Fruit fly (Drosophila melanogaster) whole organism, embryonic: ENCODE measurements around the gene CG42579.

ENCODE experiments used
- Atf-2 ChIP-seq: fragments of 200-800 bp; sonication (Bioruptor generic); optimal IDR thresholded peaks from 2 replicates; lab custom pipeline; 2016; ENCODE audit warnings: missing biosample characterization, missing genetic modification characterization
- CG1024 ChIP-seq: fragments of 200-800 bp; sonication (Bioruptor generic); IDR thresholded peaks from 2 replicates; pipeline ENCODE4 v1.3.6; 2022; ENCODE audit warnings: missing biosample characterization, missing genetic modification characterization
- CG10979 ChIP-seq: fragments of 200-800 bp; sonication (Bioruptor generic); optimal IDR thresholded peaks from 2 replicates; lab custom pipeline; 2018; ENCODE audit warnings: missing biosample characterization, mild to moderate bottlenecking, missing genetic modification characterization, moderate library complexity
- CG11247 ChIP-seq: fragments of 200-800 bp; sonication (Bioruptor generic); IDR thresholded peaks from 2 replicates; pipeline ENCODE4 v1.3.6; 2022; ENCODE audit warnings: missing biosample characterization, missing genetic modification characterization
- CG13894 ChIP-seq: fragments of 200-800 bp; sonication (Bioruptor generic); optimal IDR thresholded peaks from 3 replicates; lab custom pipeline; 2018; ENCODE audit warnings: missing biosample characterization, mild to moderate bottlenecking, missing genetic modification characterization, moderate library complexity
- CG14014 ChIP-seq: fragments of 200-800 bp; sonication (Bioruptor generic); IDR thresholded peaks from 2 replicates; pipeline ENCODE4 v1.3.6; 2022; ENCODE audit warnings: missing biosample characterization, missing genetic modification characterization
- CG14710 ChIP-seq: fragments of 200-800 bp; sonication (Bioruptor generic); optimal IDR thresholded peaks from 3 replicates; lab custom pipeline; 2019; ENCODE audit warnings: missing biosample characterization, mild to moderate bottlenecking, missing genetic modification characterization, moderate library complexity
- CG16813 ChIP-seq: fragments of 200-800 bp; sonication (Bioruptor generic); IDR thresholded peaks from 3 replicates; pipeline ENCODE4 v1.3.6; 2022; ENCODE audit warnings: missing biosample characterization, missing genetic modification characterization; ENCODE audit not compliant: partially characterized antibody
- CG1792 ChIP-seq: fragments of 200-800 bp; sonication (Bioruptor generic); optimal IDR thresholded peaks from 2 replicates; lab custom pipeline; 2016; ENCODE audit warnings: missing biosample characterization, missing genetic modification characterization
- CG18599 ChIP-seq: fragments of 200-800 bp; sonication (Bioruptor generic); optimal IDR thresholded peaks from 3 replicates; lab custom pipeline; 2017; ENCODE audit warnings: missing biosample characterization, missing genetic modification characterization, mild to moderate bottlenecking, moderate library complexity, missing genetic modification reagents
- CG2129 ChIP-seq: fragments of 200-800 bp; sonication (Bioruptor generic); IDR thresholded peaks from 2 replicates; pipeline ENCODE4 v1.3.6; 2022; ENCODE audit warnings: missing biosample characterization, missing genetic modification characterization; ENCODE audit not compliant: partially characterized antibody
- CG2712 ChIP-seq: fragments of 200-800 bp; optimal IDR thresholded peaks from 3 replicates; lab custom pipeline; 2019; ENCODE audit warnings: missing biosample characterization, mild to moderate bottlenecking, missing genetic modification characterization, moderate library complexity
- CG31441 ChIP-seq: fragments of 200-800 bp; sonication (Bioruptor generic); IDR thresholded peaks from 2 replicates; pipeline ENCODE4 v1.3.6; 2022; ENCODE audit warnings: missing biosample characterization, missing genetic modification characterization
- CG3847 ChIP-seq: fragments of 200-800 bp; sonication (Bioruptor generic); IDR thresholded peaks from 2 replicates; pipeline ENCODE4 v1.3.6; 2022; ENCODE audit warnings: missing biosample characterization, missing genetic modification characterization
- CG42726 ChIP-seq: fragments of 200-800 bp; sonication (Bioruptor generic); IDR thresholded peaks from 2 replicates; pipeline ENCODE4 v1.3.6; 2022; ENCODE audit warnings: missing biosample characterization, missing genetic modification characterization; ENCODE audit not compliant: partially characterized antibody
- CG7556 ChIP-seq: fragments of 200-800 bp; sonication (Bioruptor generic); optimal IDR thresholded peaks from 2 replicates; lab custom pipeline; 2017; ENCODE audit warnings: missing biosample characterization, mild to moderate bottlenecking, missing genetic modification characterization
- CG8281 ChIP-seq: fragments of 200-800 bp; sonication (Bioruptor generic); optimal IDR thresholded peaks from 2 replicates; lab custom pipeline; 2018; ENCODE audit warnings: missing biosample characterization, mild to moderate bottlenecking, missing genetic modification characterization, moderate library complexity
- CG8924 ChIP-seq: fragments of 200-800 bp; optimal IDR thresholded peaks from 3 replicates; lab custom pipeline; 2019; ENCODE audit warnings: missing biosample characterization, mild to moderate bottlenecking, missing genetic modification characterization, moderate library complexity
- CG9437 ChIP-seq: fragments of 200-800 bp; sonication (Bioruptor generic); optimal IDR thresholded peaks from 2 replicates; lab custom pipeline; 2018; ENCODE audit warnings: missing biosample characterization, mild to moderate bottlenecking, missing genetic modification characterization
- CG9727 ChIP-seq: fragments of 200-800 bp; sonication (Bioruptor generic); optimal IDR thresholded peaks from 3 replicates; lab custom pipeline; 2017; ENCODE audit warnings: missing biosample characterization, mild to moderate bottlenecking, missing genetic modification characterization
- Chrac-16 ChIP-seq: fragments of 200-800 bp; sonication (Bioruptor generic); optimal IDR thresholded peaks from 3 replicates; lab custom pipeline; 2016; ENCODE audit warnings: missing biosample characterization, missing genetic modification characterization
- Doc2 ChIP-seq: fragments of 200-800 bp; sonication (Bioruptor generic); IDR thresholded peaks from 2 replicates; pipeline ENCODE4 v1.3.6; 2022; ENCODE audit warnings: missing biosample characterization, missing genetic modification characterization
- H15 ChIP-seq: fragments of 200-800 bp; sonication (Bioruptor generic); IDR thresholded peaks from 3 replicates; pipeline ENCODE4 v1.3.6; 2022; ENCODE audit warnings: missing biosample characterization, missing genetic modification characterization
- Hey ChIP-seq: fragments of 200-800 bp; sonication (Bioruptor generic); optimal IDR thresholded peaks from 3 replicates; lab custom pipeline; 2018; ENCODE audit warnings: missing biosample characterization, mild to moderate bottlenecking, missing genetic modification characterization
- HmgZ ChIP-seq: fragments of 200-800 bp; sonication (Bioruptor generic); optimal IDR thresholded peaks from 2 replicates; lab custom pipeline; 2018; ENCODE audit warnings: missing biosample characterization, mild to moderate bottlenecking, missing genetic modification characterization
- Myb ChIP-seq: fragments of 200-800 bp; sonication (Bioruptor generic); optimal IDR thresholded peaks from 2 replicates; lab custom pipeline; 2016; ENCODE audit warnings: missing biosample characterization, missing genetic modification characterization
- Nf-YB ChIP-seq: fragments of 200-800 bp; sonication (Bioruptor generic); optimal IDR thresholded peaks from 3 replicates; lab custom pipeline; 2019; ENCODE audit warnings: missing biosample characterization, mild to moderate bottlenecking, missing genetic modification characterization, moderate library complexity
- NfI ChIP-seq: fragments of 200-800 bp; sonication (Bioruptor generic); optimal IDR thresholded peaks from 3 replicates; lab custom pipeline; 2018; ENCODE audit warnings: missing biosample characterization, mild to moderate bottlenecking, missing genetic modification characterization, moderate library complexity
- Pdp1 ChIP-seq, 2 experiments: fragments of 200-800 bp; sonication (Bioruptor generic); optimal IDR thresholded peaks; 3 replicates each; lab custom pipeline; 2016; ENCODE audit warnings: missing biosample characterization in 2 of 2, missing genetic modification characterization in 2 of 2, mild to moderate bottlenecking in 1 of 2, moderate library complexity in 1 of 2
- Six4 ChIP-seq: fragments of 200-800 bp; sonication (Bioruptor generic); optimal IDR thresholded peaks from 2 replicates; lab custom pipeline; 2016; ENCODE audit warnings: missing biosample characterization, missing genetic modification characterization
- Sox100B ChIP-seq: fragments of 200-800 bp; sonication (Bioruptor generic); optimal IDR thresholded peaks from 3 replicates; lab custom pipeline; 2018; ENCODE audit warnings: missing biosample characterization, mild to moderate bottlenecking, missing genetic modification characterization
- Spps ChIP-seq: fragments of 200-800 bp; sonication (Bioruptor generic); optimal IDR thresholded peaks from 2 replicates; lab custom pipeline; 2018; ENCODE audit warnings: missing biosample characterization, mild to moderate bottlenecking, missing genetic modification characterization
- Sry-δ ChIP-seq: fragments of 200-800 bp; sonication (Bioruptor generic); optimal IDR thresholded peaks from 2 replicates; lab custom pipeline; 2016; ENCODE audit warnings: missing biosample characterization, missing genetic modification characterization
- al ChIP-seq: fragments of 200-800 bp; sonication (Bioruptor generic); IDR thresholded peaks from 2 replicates; pipeline ENCODE4 v1.3.6; 2022; ENCODE audit warnings: missing biosample characterization, missing genetic modification characterization
- bcd ChIP-seq: fragments of 200-800 bp; sonication (Bioruptor generic); optimal IDR thresholded peaks from 2 replicates; lab custom pipeline; 2017; ENCODE audit warnings: missing biosample characterization, mild to moderate bottlenecking, missing genetic modification characterization
- btn ChIP-seq: fragments of 200-800 bp; sonication (Bioruptor generic); optimal IDR thresholded peaks from 2 replicates; lab custom pipeline; 2016; ENCODE audit warnings: missing biosample characterization, missing genetic modification characterization
- cato ChIP-seq: fragments of 200-800 bp; sonication (Bioruptor generic); optimal IDR thresholded peaks from 2 replicates; lab custom pipeline; 2016; ENCODE audit warnings: missing biosample characterization, missing genetic modification characterization, borderline replicate concordance
- crc ChIP-seq: fragments of 200-800 bp; sonication (Bioruptor generic); optimal IDR thresholded peaks from 2 replicates; lab custom pipeline; 2016; ENCODE audit warnings: missing biosample characterization, missing genetic modification characterization
- da ChIP-seq: fragments of 200-800 bp; sonication (Bioruptor generic); optimal IDR thresholded peaks from 2 replicates; lab custom pipeline; 2016; ENCODE audit warnings: missing biosample characterization, missing genetic modification characterization
- danr ChIP-seq: fragments of 200-800 bp; sonication (Bioruptor generic); IDR thresholded peaks from 2 replicates; pipeline ENCODE4 v1.3.6; 2022; ENCODE audit warnings: missing biosample characterization, missing genetic modification characterization
- grn ChIP-seq: fragments of 200-800 bp; sonication (Bioruptor generic); optimal IDR thresholded peaks from 3 replicates; lab custom pipeline; 2017; ENCODE audit warnings: missing biosample characterization, missing genetic modification characterization
- jumu ChIP-seq: fragments of 200-800 bp; sonication (Bioruptor generic); optimal IDR thresholded peaks from 3 replicates; lab custom pipeline; 2016; ENCODE audit warnings: missing biosample characterization, missing genetic modification characterization
- nerfin-1 ChIP-seq: fragments of 200-800 bp; sonication (Bioruptor generic); optimal IDR thresholded peaks from 3 replicates; lab custom pipeline; 2019; ENCODE audit warnings: missing biosample characterization, mild to moderate bottlenecking, missing genetic modification characterization, moderate library complexity
- odd ChIP-seq: fragments of 200-800 bp; sonication (Bioruptor generic); optimal IDR thresholded peaks from 2 replicates; lab custom pipeline; 2017; ENCODE audit warnings: missing biosample characterization, mild to moderate bottlenecking, missing genetic modification characterization
- pan ChIP-seq, 4 experiments: fragments of >200 bp in 3 of 4; fragments of 200-800 bp in 1 of 4; sonication (Bioruptor generic) in 1 of 4; optimal IDR thresholded peaks in 3 of 4; IDR thresholded peaks in 1 of 4; 2 replicates each; pipeline versions ENCODE4 v1.3.6 to Lab custom; 2017 to 2022; ENCODE audit warnings: missing biosample characterization in 2 of 4, missing genetic modification characterization in 2 of 4, mixed read lengths in 1 of 4
- pfk ChIP-seq: fragments of 200-800 bp; sonication (Bioruptor generic); optimal IDR thresholded peaks from 2 replicates; lab custom pipeline; 2018; ENCODE audit warnings: missing biosample characterization, mild to moderate bottlenecking, missing genetic modification characterization, moderate library complexity
- shn ChIP-seq: fragments of 200-800 bp; sonication (Bioruptor generic); optimal IDR thresholded peaks from 3 replicates; lab custom pipeline; 2016; ENCODE audit warnings: missing biosample characterization, missing genetic modification characterization
- sob ChIP-seq: fragments of 200-800 bp; sonication (Bioruptor generic); IDR thresholded peaks from 2 replicates; pipeline ENCODE4 v1.3.6; 2022; ENCODE audit warnings: missing biosample characterization, missing genetic modification characterization
- stc ChIP-seq: fragments of 200-800 bp; sonication (Bioruptor generic); IDR thresholded peaks from 2 replicates; pipeline ENCODE4 v1.3.6; 2022; ENCODE audit warnings: missing biosample characterization, missing genetic modification characterization
- vvl ChIP-seq: fragments of 200-800 bp; sonication (Bioruptor generic); IDR thresholded peaks from 2 replicates; pipeline ENCODE4 v1.3.6; 2022; ENCODE audit warnings: missing biosample characterization, missing genetic modification characterization

The CG42579 gene

dm6 chrX:20480382-20480781, 47.0 kb upstream of the CG42579 start (continued):
- TF ChIP-seq Hey (tag; lab: Kevin White, UChicago) (no peak), stc (peak; percentile 15; the same call in 1 of the 2 replicates), pan (optimal IDR thresholded peaks at IDR 0.05; lab: Kevin White, UChicago) (no peak), pan (GFP tag; optimal IDR thresholded peaks at IDR 0.05 in 1 of 2, IDR thresholded peaks at IDR 0.05 in 1 of 2) (peak in 1 of 2 experiments; percentile 75), CG13894 (no peak), CG9727 (GFP tag; lab: Kevin White, UChicago) (peak; percentile 73), Pdp1 (GFP tag; optimal IDR thresholded peaks at IDR 0.05; lab: Kevin White, UChicago) (peak in 1 of 2 experiments; percentile 67), cato (no peak), jumu (GFP tag; lab: Kevin White, UChicago) (no peak), Sry-δ (GFP tag; lab: Kevin White, UChicago) (peak; percentile 12), CG7556 (GFP tag; lab: Kevin White, UChicago) (no peak), danr (GFP tag; lab: Robert Waterston, UW) (no peak), nerfin-1 (tag; lab: Kevin White, UChicago) (no peak), btn (peak; percentile 29), bcd (GFP tag; lab: Kevin White, UChicago) (peak; percentile 66), CG8924 (tag; lab: Kevin White, UChicago) (peak; percentile 67), CG42726 (GFP tag; lab: Robert Waterston, UW) (no peak), Spps (tag; lab: Kevin White, UChicago) (peak; percentile 24), shn (GFP tag; lab: Kevin White, UChicago) (peak; percentile 62), Sox100B (GFP tag; lab: Kevin White, UChicago) (no peak), CG3847 (GFP tag; lab: Robert Waterston, UW) (peak; percentile 45; the same call in 1 of the 2 replicates), odd (GFP tag; lab: Kevin White, UChicago) (peak; percentile 25), CG1024 (GFP tag; lab: Robert Waterston, UW) (0 out of 2 replicates have a peak, but pooled peaks have one; percentile 16), HmgZ (peak; percentile 65), Nf-YB (GFP tag; lab: Kevin White, UChicago) (peak; percentile 37), CG9437 (GFP tag; lab: Kevin White, UChicago) (peak; percentile 54), CG11247 (GFP tag; lab: Robert Waterston, UW) (0 out of 2 replicates have a peak, but pooled peaks have one; percentile 12), CG2129 (GFP tag; lab: Robert Waterston, UW) (no peak), Atf-2 (GFP tag; lab: Kevin White, UChicago) (peak; percentile 68), CG31441 (GFP tag; lab: Robert Waterston, UW) (no peak; the same call in 1 of the 2 replicates), Six4 (peak; percentile 72), CG14710 (tag; lab: Kevin White, UChicago) (peak; percentile 40), CG1792 (GFP tag; lab: Kevin White, UChicago) (peak; percentile 30), CG16813 (no peak), CG14014 (GFP tag; lab: Robert Waterston, UW) (peak; percentile 81), NfI (GFP tag; lab: Kevin White, UChicago) (peak; percentile 73), grn (GFP tag; lab: Kevin White, UChicago) (no peak), vvl (peak; percentile 59), da (GFP tag; lab: Kevin White, UChicago) (no peak), Doc2 (no peak), Myb (GFP tag; lab: Kevin White, UChicago) (peak; percentile 49), CG18599 (GFP tag; lab: Kevin White, UChicago) (peak; percentile 79), CG2712 (tag; lab: Kevin White, UChicago) (no peak), CG10979 (tag; lab: Kevin White, UChicago) (peak; percentile 64), al (GFP tag; lab: Robert Waterston, UW) (no peak), pfk (GFP tag; lab: Kevin White, UChicago) (no peak), Chrac-16 (GFP tag; lab: Kevin White, UChicago) (peak; percentile 80), CG8281 (tag; lab: Kevin White, UChicago) (peak; percentile 17), sob (GFP tag; lab: Robert Waterston, UW) (peak; percentile 61), H15 (GFP tag; lab: Robert Waterston, UW) (peak; percentile 51; the same call in 1 of the 3 replicates), crc (GFP tag; lab: Kevin White, UChicago) (peak; percentile 56)
